Worm (Caenorhabditis elegans) whole organism, L3 larva: ENCODE data around the gene Y67D8C.6.

Experiments
- R02D3.7 ChIP-seq: fragments of 150-350 bp; optimal IDR thresholded peaks from 2 replicates; lab custom pipeline; 2014; ENCODE audit warnings: missing biosample characterization, missing genetic modification characterization
- ZK546.5 ChIP-seq: sonication (generic microtip); optimal IDR thresholded peaks from 2 replicates; lab custom pipeline; 2017; ENCODE audit warnings: missing biosample characterization, missing genetic modification characterization
- aly-2 ChIP-seq: fragments of 150-350 bp; optimal IDR thresholded peaks from 2 replicates; lab custom pipeline; 2014; ENCODE audit warnings: missing biosample characterization, missing genetic modification characterization
- ceh-28 ChIP-seq: fragments of 150-350 bp; optimal IDR thresholded peaks from 2 replicates; lab custom pipeline; 2014; ENCODE audit warnings: missing biosample characterization, missing genetic modification reagents, missing genetic modification characterization
- ceh-82 ChIP-seq: fragments of 150-350 bp; optimal IDR thresholded peaks from 2 replicates; lab custom pipeline; 2014; ENCODE audit warnings: missing biosample characterization, missing genetic modification characterization
- ceh-9 ChIP-seq: sonication (generic microtip); optimal IDR thresholded peaks from 2 replicates; lab custom pipeline; 2018; ENCODE audit warnings: missing biosample characterization, missing genetic modification characterization
- daf-12 ChIP-seq: fragments of 150-350 bp; optimal IDR thresholded peaks from 2 replicates; lab custom pipeline; 2014; ENCODE audit warnings: missing biosample characterization, missing genetic modification reagents, missing genetic modification characterization
- egl-27 ChIP-seq: sonication (generic microtip); optimal IDR thresholded peaks from 4 replicates; lab custom pipeline; 2017; ENCODE audit warnings: missing biosample characterization, missing genetic modification reagents, missing genetic modification characterization
- elt-1 ChIP-seq: fragments of 150-350 bp; optimal IDR thresholded peaks from 2 replicates; lab custom pipeline; 2014; ENCODE audit warnings: missing biosample characterization, missing genetic modification characterization
- elt-2 ChIP-seq: sonication (generic microtip); optimal IDR thresholded peaks from 2 replicates; lab custom pipeline; 2016; ENCODE audit warnings: missing genetic modification reagents, mild to moderate bottlenecking, missing genetic modification characterization, missing compliant biosample characterization
- elt-3 ChIP-seq, 3 experiments: fragments of 150-350 bp in 1 of 3; sonication (generic microtip) in 2 of 3; optimal IDR thresholded peaks; 2 replicates in 2 of 3; 4 replicates in 1 of 3; lab custom pipeline; 2014 to 2017; ENCODE audit warnings: missing biosample characterization in 3 of 3, missing genetic modification characterization in 3 of 3
- eor-1 ChIP-seq, 2 experiments: fragments of 150-350 bp; optimal IDR thresholded peaks; 2 replicates each; lab custom pipeline; 2014 to 2018; ENCODE audit warnings: missing biosample characterization in 2 of 2, missing genetic modification characterization in 2 of 2
- hmg-11 ChIP-seq: sonication (generic microtip); optimal IDR thresholded peaks from 2 replicates; lab custom pipeline; 2016; ENCODE audit warnings: missing genetic modification characterization, missing compliant biosample characterization
- jun-1 ChIP-seq: fragments of 150-350 bp; optimal IDR thresholded peaks from 2 replicates; lab custom pipeline; 2014; ENCODE audit warnings: missing biosample characterization, missing genetic modification reagents, missing genetic modification characterization
- lin-39 ChIP-seq: fragments of 150-350 bp; optimal IDR thresholded peaks from 2 replicates; lab custom pipeline; 2018; ENCODE audit warnings: missing biosample characterization, missing genetic modification reagents, missing genetic modification characterization
- lsy-12 ChIP-seq: sonication (generic microtip); optimal IDR thresholded peaks from 2 replicates; lab custom pipeline; 2016; ENCODE audit warnings: mild to moderate bottlenecking, missing genetic modification characterization, missing compliant biosample characterization
- mdl-1 ChIP-seq: fragments of 150-350 bp; optimal IDR thresholded peaks from 2 replicates; lab custom pipeline; 2014; ENCODE audit warnings: missing biosample characterization, missing genetic modification characterization
- mml-1 ChIP-seq: fragments of 150-350 bp; sonication (generic microtip); optimal IDR thresholded peaks from 3 replicates; lab custom pipeline; 2014; ENCODE audit warnings: missing biosample characterization, missing genetic modification characterization
- nfya-1 ChIP-seq: sonication (generic microtip); optimal IDR thresholded peaks from 2 replicates; lab custom pipeline; 2017; ENCODE audit warnings: missing genetic modification characterization, mild to moderate bottlenecking, missing compliant biosample characterization, antibody characterized with exemption, moderate library complexity; ENCODE audit not compliant: insufficient read depth
- nhr-11 ChIP-seq: fragments of 150-350 bp; optimal IDR thresholded peaks from 2 replicates; lab custom pipeline; 2014; ENCODE audit warnings: missing biosample characterization, missing genetic modification characterization
- nhr-12 ChIP-seq: fragments of 150-350 bp; optimal IDR thresholded peaks from 2 replicates; lab custom pipeline; 2014; ENCODE audit warnings: missing biosample characterization, missing genetic modification characterization
- nhr-23 ChIP-seq: fragments of 150-350 bp; optimal IDR thresholded peaks from 2 replicates; lab custom pipeline; 2014; ENCODE audit warnings: missing biosample characterization, missing genetic modification reagents, missing genetic modification characterization
- nhr-237 ChIP-seq: fragments of 150-350 bp; optimal IDR thresholded peaks from 2 replicates; lab custom pipeline; 2014; ENCODE audit warnings: missing biosample characterization, missing genetic modification characterization
- nhr-25 ChIP-seq: sonication (generic microtip); optimal IDR thresholded peaks from 2 replicates; lab custom pipeline; 2017; ENCODE audit warnings: missing biosample characterization, missing genetic modification characterization
- nhr-43 ChIP-seq: sonication (generic microtip); optimal IDR thresholded peaks from 2 replicates; lab custom pipeline; 2016; ENCODE audit warnings: mild to moderate bottlenecking, missing genetic modification characterization, missing compliant biosample characterization; ENCODE audit not compliant: poor library complexity, severe bottlenecking
- nhr-67 ChIP-seq: fragments of 150-350 bp; optimal IDR thresholded peaks from 2 replicates; lab custom pipeline; 2014; ENCODE audit warnings: missing biosample characterization, missing genetic modification characterization
- nhr-76 ChIP-seq: fragments of 150-350 bp; sonication (generic microtip); optimal IDR thresholded peaks from 5 replicates; lab custom pipeline; 2014; ENCODE audit warnings: missing biosample characterization, missing genetic modification characterization
- nhr-77 ChIP-seq: fragments of 150-350 bp; optimal IDR thresholded peaks from 2 replicates; lab custom pipeline; 2014; ENCODE audit warnings: missing biosample characterization, missing genetic modification characterization
- pqm-1 ChIP-seq: fragments of 150-350 bp; optimal IDR thresholded peaks from 2 replicates; lab custom pipeline; 2017; ENCODE audit warnings: missing biosample characterization, missing genetic modification characterization, inconsistent platforms
- sea-2 ChIP-seq: fragments of 150-350 bp; sonication (generic microtip); optimal IDR thresholded peaks from 4 replicates; lab custom pipeline; 2014; ENCODE audit warnings: missing biosample characterization, missing genetic modification reagents, missing genetic modification characterization
- skn-1 ChIP-seq: fragments of 150-350 bp; optimal IDR thresholded peaks from 2 replicates; lab custom pipeline; 2014; ENCODE audit warnings: missing biosample characterization, missing genetic modification characterization
- snpc-4 ChIP-seq: fragments of 150-350 bp; optimal IDR thresholded peaks from 2 replicates; lab custom pipeline; 2014; ENCODE audit warnings: missing biosample characterization, missing genetic modification characterization
- tbx-2 ChIP-seq: sonication (generic microtip); optimal IDR thresholded peaks from 2 replicates; lab custom pipeline; 2016; ENCODE audit warnings: mild to moderate bottlenecking, missing genetic modification characterization, missing compliant biosample characterization
- unc-39 ChIP-seq: sonication (generic microtip); optimal IDR thresholded peaks from 4 replicates; lab custom pipeline; 2017; ENCODE audit warnings: missing biosample characterization, missing genetic modification characterization
- unc-62 ChIP-seq: fragments of 150-350 bp; sonication (generic microtip); optimal IDR thresholded peaks from 4 replicates; lab custom pipeline; 2014; ENCODE audit warnings: missing biosample characterization, missing genetic modification reagents, missing genetic modification characterization
- zag-1 ChIP-seq: fragments of 150-350 bp; optimal IDR thresholded peaks from 2 replicates; lab custom pipeline; 2014; ENCODE audit warnings: missing biosample characterization, missing genetic modification characterization
- ztf-11 ChIP-seq: fragments of 150-350 bp; optimal IDR thresholded peaks from 2 replicates; lab custom pipeline; 2014; ENCODE audit warnings: missing biosample characterization, missing genetic modification characterization

Gene Y67D8C.6

ce11 chrIV:3046889-3047288 lies 16.3 kb downstream of the Y67D8C.6 start:
- TF ChIP-seq snpc-4 (no peak), jun-1 (tag; lab: Kevin White, UChicago) (no peak), ceh-28 (tag; lab: Kevin White, UChicago) (no peak), eor-1 (tag; optimal IDR thresholded peaks at IDR 0.05; lab: Kevin White, UChicago) (no peak), nhr-76 (tag; lab: Kevin White, UChicago) (no peak), nhr-11 (no peak), ceh-9 (tag; lab: Kevin White, UChicago) (no peak), nhr-43 (tag; lab: Kevin White, UChicago) (no peak), hmg-11 (tag; lab: Kevin White, UChicago) (no peak), mml-1 (tag; lab: Kevin White, UChicago) (no peak), zag-1 (tag; lab: Kevin White, UChicago) (no peak), daf-12 (tag; lab: Kevin White, UChicago) (no peak), nhr-237 (tag; lab: Kevin White, UChicago) (no peak), ZK546.5 (no peak), skn-1 (tag; lab: Kevin White, UChicago) (no peak), R02D3.7 (no peak), nfya-1 (tag; lab: Kevin White, UChicago) (no peak), unc-62 (no peak), unc-39 (tag; lab: Kevin White, UChicago) (no peak), nhr-77 (tag; lab: Kevin White, UChicago) (no peak)

- TF ChIP-seq hmg-11 (tag; lab: Kevin White, UChicago), result no peak
- TF ChIP-seq mdl-1 (tag; lab: Kevin White, UChicago), result no peak
- no peak for TF ChIP-seq pqm-1 (tag; lab: Kevin White, UChicago)
- TF ChIP-seq sea-2 (GFP tag; lab: Kevin White, UChicago), result no peak
- no peak for TF ChIP-seq egl-27 (tag; lab: Kevin White, UChicago)
- TF ChIP-seq ceh-82 (tag; lab: Kevin White, UChicago), result no peak
- no peak for TF ChIP-seq ztf-11 (tag; lab: Kevin White, UChicago)
- no peak for TF ChIP-seq lin-39 (tag; lab: Kevin White, UChicago)
- TF ChIP-seq aly-2 (tag; lab: Kevin White, UChicago), result no peak
- no peak for TF ChIP-seq nhr-237 (tag; lab: Kevin White, UChicago)
- no peak for TF ChIP-seq elt-3 (tag; optimal IDR thresholded peaks at IDR 0.05; lab: Kevin White, UChicago)
- TF ChIP-seq skn-1 (tag; lab: Kevin White, UChicago), result no peak
- TF ChIP-seq zag-1 (tag; lab: Kevin White, UChicago), result no peak
- no peak for TF ChIP-seq snpc-4
- TF ChIP-seq elt-2, result no peak
- no peak for TF ChIP-seq nhr-23 (tag; lab: Kevin White, UChicago)
- no peak for TF ChIP-seq mml-1 (tag; lab: Kevin White, UChicago)
- TF ChIP-seq eor-1 (tag; optimal IDR thresholded peaks at IDR 0.05; lab: Kevin White, UChicago), result no peak
- TF ChIP-seq unc-39 (tag; lab: Kevin White, UChicago), result no peak
- TF ChIP-seq nhr-67 (tag; lab: Kevin White, UChicago), result no peak
- TF ChIP-seq, all 47 proteins: peak for 0
Observed at ce11 chrIV:3046009-3046408, 17.2 kb downstream of the Y67D8C.6 start.

ce11 chrIV:3044158-3044557 lies 19.0 kb downstream of the Y67D8C.6 start:
- TF ChIP-seq nhr-77 (tag; lab: Kevin White, UChicago) (no peak), nhr-67 (tag; lab: Kevin White, UChicago) (no peak), nhr-25 (tag; lab: Kevin White, UChicago) (no peak), eor-1 (tag; optimal IDR thresholded peaks at IDR 0.05; lab: Kevin White, UChicago) (no peak), ztf-11 (tag; lab: Kevin White, UChicago) (no peak), ZK546.5 (no peak), egl-27 (tag; lab: Kevin White, UChicago) (no peak), elt-2 (no peak), tbx-2 (tag; lab: Kevin White, UChicago) (no peak), jun-1 (tag; lab: Kevin White, UChicago) (no peak), aly-2 (tag; lab: Kevin White, UChicago) (no peak), lsy-12 (tag; lab: Kevin White, UChicago) (no peak)

- TF ChIP-seq nhr-12 (no peak), pqm-1 (tag; lab: Kevin White, UChicago) (no peak), lsy-12 (tag; lab: Kevin White, UChicago) (no peak), nhr-237 (tag; lab: Kevin White, UChicago) (no peak), nhr-43 (tag; lab: Kevin White, UChicago) (no peak), nhr-23 (tag; lab: Kevin White, UChicago) (no peak), elt-1 (tag; lab: Kevin White, UChicago) (no peak)
- TF ChIP-seq, all 47 proteins: peak for 0
Observed at ce11 chrIV:3038740-3039139, 24.4 kb downstream of the Y67D8C.6 start.
